Worm (Caenorhabditis elegans) whole organism, L4 larva: ENCODE measurements around the gene gcy-5.

ENCODE experiments used
- F10B5.3 ChIP-seq: sonication (generic microtip); optimal IDR thresholded peaks from 2 replicates; lab custom pipeline; 2016; ENCODE audit warnings: mild to moderate bottlenecking, missing genetic modification characterization, missing compliant biosample characterization
- F26F4.8 ChIP-seq: fragments of 200-800 bp; sonication (Bioruptor generic); conservative IDR thresholded peaks from 2 replicates; pipeline ENCODE4 v1.3.6; 2022; ENCODE audit warnings: missing genetic modification characterization, missing compliant biosample characterization
- F37D6.2 ChIP-seq: sonication (generic microtip); optimal IDR thresholded peaks from 2 replicates; lab custom pipeline; 2016; ENCODE audit warnings: mild to moderate bottlenecking, missing genetic modification characterization, missing compliant biosample characterization
- F49E8.2 ChIP-seq: sonication (generic microtip); optimal IDR thresholded peaks from 2 replicates; lab custom pipeline; 2016; ENCODE audit warnings: missing compliant biosample characterization, mild to moderate bottlenecking, missing genetic modification characterization, borderline replicate concordance
- R02D3.7 ChIP-seq: fragments of 150-350 bp; sonication (generic microtip); optimal IDR thresholded peaks from 3 replicates; lab custom pipeline; 2014; ENCODE audit warnings: missing biosample characterization, missing genetic modification characterization
- T20F7.1 ChIP-seq: fragments of 200-800 bp; sonication (Bioruptor generic); optimal IDR thresholded peaks from 2 replicates; lab custom pipeline; 2018; ENCODE audit warnings: mild to moderate bottlenecking, missing genetic modification characterization, missing compliant biosample characterization
- T26A8.4 ChIP-seq: fragments of 200-800 bp; sonication (Bioruptor generic); IDR thresholded peaks from 2 replicates; pipeline ENCODE4 v1.3.6; 2022; ENCODE audit warnings: missing genetic modification characterization, missing compliant biosample characterization
- Y75B8A.6 ChIP-seq: fragments of 200-800 bp; sonication (Bioruptor generic); IDR thresholded peaks from 2 replicates; pipeline ENCODE4 v1.3.6; 2022; ENCODE audit warnings: missing genetic modification reagents, missing genetic modification characterization, missing compliant biosample characterization
- ZK337.2 ChIP-seq: fragments of 200-800 bp; sonication (Bioruptor generic); IDR thresholded peaks from 2 replicates; pipeline ENCODE4 v1.3.6; 2022; ENCODE audit warnings: missing genetic modification reagents, missing genetic modification characterization, missing compliant biosample characterization
- ZK546.5 ChIP-seq, 2 experiments: sonication (generic microtip); optimal IDR thresholded peaks; 2 replicates each; lab custom pipeline; 2017; ENCODE audit warnings: missing biosample characterization in 2 of 2, missing genetic modification characterization in 2 of 2
- aly-2 ChIP-seq: sonication (generic microtip); optimal IDR thresholded peaks from 2 replicates; lab custom pipeline; 2018; ENCODE audit warnings: missing biosample characterization, missing genetic modification characterization
- ama-1 ChIP-seq: fragments of 150-350 bp; optimal IDR thresholded peaks from 2 replicates; lab custom pipeline; 2014; ENCODE audit warnings: inconsistent platforms, mixed read lengths
- ceh-20 ChIP-seq: fragments of 200-800 bp; sonication (Bioruptor generic); IDR thresholded peaks from 2 replicates; pipeline ENCODE4 v1.3.6; 2022; ENCODE audit warnings: missing genetic modification reagents, missing genetic modification characterization, missing compliant biosample characterization
- ceh-32 ChIP-seq: sonication (generic microtip); optimal IDR thresholded peaks from 2 replicates; lab custom pipeline; 2016; ENCODE audit warnings: mild to moderate bottlenecking, missing genetic modification characterization, missing compliant biosample characterization; ENCODE audit not compliant: poor library complexity
- daf-16 ChIP-seq, 3 experiments: sonication (generic microtip); optimal IDR thresholded peaks; 2 replicates each; lab custom pipeline; 2016 to 2017; ENCODE audit warnings: missing genetic modification characterization in 3 of 3, missing genetic modification reagents in 3 of 3, mild to moderate bottlenecking in 2 of 3, missing compliant biosample characterization in 2 of 3, missing biosample characterization in 1 of 3, moderate library complexity in 1 of 3
- daf-19 ChIP-seq: fragments of 200-800 bp; sonication (Bioruptor generic); conservative IDR thresholded peaks from 2 replicates; pipeline ENCODE4 v1.3.6; 2022; ENCODE audit warnings: missing genetic modification characterization, missing compliant biosample characterization
- daf-8 ChIP-seq: fragments of 200-800 bp; sonication (Bioruptor generic); IDR thresholded peaks from 2 replicates; pipeline ENCODE4 v1.3.6; 2022; ENCODE audit warnings: missing genetic modification characterization, missing compliant biosample characterization
- dmd-6 ChIP-seq: fragments of 200-800 bp; sonication (Bioruptor generic); IDR thresholded peaks from 2 replicates; pipeline ENCODE4 v1.3.6; 2022; ENCODE audit warnings: missing genetic modification reagents, missing genetic modification characterization, missing compliant biosample characterization
- dpl-1 ChIP-seq: fragments of 150-350 bp; optimal IDR thresholded peaks from 2 replicates; lab custom pipeline; 2014; ENCODE audit warnings: missing biosample characterization, missing genetic modification reagents, missing genetic modification characterization
- dve-1 ChIP-seq: sonication (generic microtip); optimal IDR thresholded peaks from 2 replicates; lab custom pipeline; 2017; ENCODE audit warnings: antibody characterized with exemption, mild to moderate bottlenecking, missing genetic modification characterization, missing compliant biosample characterization; ENCODE audit not compliant: insufficient read depth
- fkh-10 ChIP-seq: fragments of 150-350 bp; optimal IDR thresholded peaks from 2 replicates; lab custom pipeline; 2014; ENCODE audit warnings: missing biosample characterization, missing genetic modification reagents, missing genetic modification characterization
- fos-1 ChIP-seq: fragments of 150-350 bp; optimal IDR thresholded peaks from 2 replicates; lab custom pipeline; 2014; ENCODE audit warnings: missing biosample characterization, missing genetic modification characterization
- gei-8 ChIP-seq: fragments of 200-800 bp; sonication (Bioruptor generic); optimal IDR thresholded peaks from 2 replicates; lab custom pipeline; 2018; ENCODE audit warnings: mild to moderate bottlenecking, missing genetic modification characterization, missing compliant biosample characterization
- hlh-11 ChIP-seq: fragments of 200-800 bp; sonication (Bioruptor generic); optimal IDR thresholded peaks from 2 replicates; lab custom pipeline; 2018; ENCODE audit warnings: mild to moderate bottlenecking, missing genetic modification characterization, missing compliant biosample characterization
- hlh-30 ChIP-seq: sonication (generic microtip); optimal IDR thresholded peaks from 2 replicates; lab custom pipeline; 2017; ENCODE audit warnings: antibody characterized with exemption, mild to moderate bottlenecking, missing genetic modification characterization, missing compliant biosample characterization; ENCODE audit not compliant: insufficient read depth
- lim-7 ChIP-seq: fragments of 200-800 bp; sonication (Bioruptor generic); IDR thresholded peaks from 2 replicates; pipeline ENCODE4 v1.3.6; 2022; ENCODE audit warnings: missing genetic modification characterization, missing compliant biosample characterization
- lin-13 ChIP-seq: fragments of 150-350 bp; optimal IDR thresholded peaks from 2 replicates; lab custom pipeline; 2014; ENCODE audit warnings: missing biosample characterization, missing genetic modification reagents, missing genetic modification characterization
- lsy-2 ChIP-seq, 2 experiments: fragments of 150-350 bp in 1 of 2; sonication (generic microtip) in 1 of 2; optimal IDR thresholded peaks; 2 replicates each; lab custom pipeline; 2014 to 2017; ENCODE audit warnings: missing biosample characterization in 2 of 2, missing genetic modification characterization in 2 of 2
- mdt-29 ChIP-seq: fragments of 200-800 bp; sonication (Bioruptor generic); IDR thresholded peaks from 2 replicates; pipeline ENCODE4 v1.3.6; 2022; ENCODE audit warnings: missing genetic modification reagents, missing genetic modification characterization, missing compliant biosample characterization
- mep-1 ChIP-seq: fragments of 150-350 bp; sonication (generic microtip); optimal IDR thresholded peaks from 3 replicates; lab custom pipeline; 2014; ENCODE audit warnings: missing biosample characterization, missing genetic modification characterization
- mxl-3 ChIP-seq: fragments of 200-800 bp; sonication (Bioruptor generic); optimal IDR thresholded peaks from 2 replicates; lab custom pipeline; 2018; ENCODE audit warnings: mild to moderate bottlenecking, missing genetic modification characterization, missing compliant biosample characterization
- nhr-11 ChIP-seq: fragments of 150-350 bp; optimal IDR thresholded peaks from 2 replicates; lab custom pipeline; 2014; ENCODE audit warnings: missing biosample characterization, missing genetic modification characterization
- nhr-41 ChIP-seq: fragments of 200-800 bp; sonication (Bioruptor generic); IDR thresholded peaks from 2 replicates; pipeline ENCODE4 v1.3.6; 2022; ENCODE audit warnings: missing genetic modification reagents, missing genetic modification characterization, missing compliant biosample characterization
- nhr-42 ChIP-seq: fragments of 200-800 bp; sonication (Bioruptor generic); IDR thresholded peaks from 2 replicates; pipeline ENCODE4 v1.3.6; 2022; ENCODE audit warnings: missing genetic modification characterization, missing compliant biosample characterization
- nhr-48 ChIP-seq: sonication (generic microtip); optimal IDR thresholded peaks from 2 replicates; lab custom pipeline; 2016; ENCODE audit warnings: mild to moderate bottlenecking, missing genetic modification characterization, missing compliant biosample characterization
- php-3 ChIP-seq: fragments of 200-800 bp; sonication (Bioruptor generic); IDR thresholded peaks from 2 replicates; pipeline ENCODE4 v1.3.6; 2022; ENCODE audit warnings: missing genetic modification reagents, missing genetic modification characterization, missing compliant biosample characterization
- pqm-1 ChIP-seq: sonication (generic microtip); optimal IDR thresholded peaks from 2 replicates; lab custom pipeline; 2017; ENCODE audit warnings: missing biosample characterization, missing genetic modification characterization
- rbr-2 ChIP-seq: sonication (generic microtip); optimal IDR thresholded peaks from 2 replicates; lab custom pipeline; 2016; ENCODE audit warnings: missing genotype, missing genetic modification characterization, missing compliant biosample characterization
- saeg-2 ChIP-seq: fragments of 200-800 bp; sonication (Bioruptor generic); IDR thresholded peaks from 2 replicates; pipeline ENCODE4 v1.3.6; 2022; ENCODE audit warnings: missing genetic modification reagents, missing genetic modification characterization, missing compliant biosample characterization
- sdz-12 ChIP-seq: fragments of 200-800 bp; sonication (Bioruptor generic); optimal IDR thresholded peaks from 2 replicates; lab custom pipeline; 2018; ENCODE audit warnings: mild to moderate bottlenecking, missing genetic modification characterization, missing compliant biosample characterization
- set-16 ChIP-seq: fragments of 200-800 bp; sonication (Bioruptor generic); IDR thresholded peaks from 2 replicates; pipeline ENCODE4 v1.3.6; 2022; ENCODE audit warnings: missing genetic modification reagents, missing genetic modification characterization, missing compliant biosample characterization
- snpc-4 ChIP-seq: fragments of 150-350 bp; optimal IDR thresholded peaks from 2 replicates; lab custom pipeline; 2014; ENCODE audit warnings: missing biosample characterization, missing genetic modification characterization
- tag-97 ChIP-seq: fragments of 200-800 bp; sonication (Bioruptor generic); IDR thresholded peaks from 2 replicates; pipeline ENCODE4 v1.3.6; 2022; ENCODE audit warnings: missing genetic modification characterization, missing compliant biosample characterization
- unc-130 ChIP-seq: sonication (generic microtip); optimal IDR thresholded peaks from 2 replicates; lab custom pipeline; 2016; ENCODE audit warnings: missing genetic modification reagents, missing genetic modification characterization, missing compliant biosample characterization
- unc-39 ChIP-seq: sonication (generic microtip); optimal IDR thresholded peaks from 2 replicates; lab custom pipeline; 2017; ENCODE audit warnings: missing biosample characterization, missing genetic modification characterization
- unc-62 ChIP-seq, 3 experiments: fragments of 150-350 bp in 1 of 3; sonication (generic microtip); optimal IDR thresholded peaks in 2 of 3; peaks in 1 of 3; 1 replicate in 1 of 3; 2 replicates in 2 of 3; lab custom pipeline; 2014 to 2017; ENCODE audit warnings: missing biosample characterization in 3 of 3, missing genetic modification characterization in 3 of 3, missing genetic modification reagents in 3 of 3, missing genotype in 1 of 3
- zfp-2 ChIP-seq: sonication (generic microtip); optimal IDR thresholded peaks from 2 replicates; lab custom pipeline; 2016; ENCODE audit warnings: mild to moderate bottlenecking, missing genetic modification characterization, missing compliant biosample characterization
- zip-11 ChIP-seq: fragments of 200-800 bp; sonication (Bioruptor generic); IDR thresholded peaks from 2 replicates; pipeline ENCODE4 v1.3.6; 2022; ENCODE audit warnings: missing genetic modification characterization, missing compliant biosample characterization
- zip-2 ChIP-seq: fragments of 150-350 bp; optimal IDR thresholded peaks from 2 replicates; lab custom pipeline; 2014; ENCODE audit warnings: missing biosample characterization, missing genetic modification characterization
- ztf-7 ChIP-seq: fragments of 150-350 bp; optimal IDR thresholded peaks from 2 replicates; lab custom pipeline; 2014; ENCODE audit warnings: missing biosample characterization, missing genetic modification characterization

The gcy-5 gene

DNA sequence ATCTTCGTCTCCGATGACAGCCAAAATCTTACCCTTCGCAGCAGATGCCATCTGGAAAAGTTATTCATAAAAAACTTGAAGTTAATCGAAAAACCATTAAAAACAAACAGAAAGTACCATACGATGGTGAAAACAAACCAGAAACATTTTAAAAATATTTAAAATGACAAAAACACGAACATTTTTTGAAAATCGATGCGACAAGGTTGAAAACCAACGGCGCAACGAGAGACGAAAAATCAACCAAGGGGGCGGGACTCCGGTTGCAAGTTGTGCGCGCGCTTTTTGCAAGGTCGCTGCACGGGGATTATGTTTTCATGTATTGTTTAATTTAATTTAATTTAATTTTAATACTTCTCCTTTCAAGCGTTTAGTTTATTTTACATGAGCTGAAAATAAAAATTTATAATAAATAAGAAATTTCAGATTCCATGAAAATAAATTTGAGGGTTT is 12.3 kb downstream of the gcy-5 start, which contains the start of gene vha-9 (continued):
- TF ChIP-seq fos-1 (tag; lab: Kevin White, UChicago) (no peak), ZK337.2 (GFP tag; lab: Robert Waterston, UW) (no peak), F26F4.8 (no peak), tag-97 (GFP tag; lab: Robert Waterston, UW) (no peak), nhr-42 (GFP tag; lab: Robert Waterston, UW) (peak; percentile 56; the same call in 1 of the 2 replicates), sdz-12 (GFP tag; lab: Kevin White, UChicago) (no peak), unc-62 (GFP tag; optimal IDR thresholded peaks at IDR 0.05 in 1 of 2; lab: Kevin White, UChicago) (peak in 1 of 2 experiments; percentile 15), unc-62 (tag; optimal IDR thresholded peaks at IDR 0.05; lab: Kevin White, UChicago) (no peak), T26A8.4 (GFP tag; lab: Robert Waterston, UW) (0 out of 2 replicates have a peak, but pooled peaks have one; percentile 26), set-16 (GFP tag; lab: Robert Waterston, UW) (no peak), zip-2 (tag; lab: Kevin White, UChicago) (no peak), ZK546.5 (tag; optimal IDR thresholded peaks at IDR 0.05; lab: Kevin White, UChicago) (no peak), daf-16 (GFP tag; optimal IDR thresholded peaks at IDR 0.05; lab: Kevin White, UChicago) (no peak), daf-16 (tag; optimal IDR thresholded peaks at IDR 0.05; lab: Kevin White, UChicago) (peak; percentile 56), F49E8.2 (tag; lab: Kevin White, UChicago) (no peak), rbr-2 (tag; lab: Kevin White, UChicago) (peak; percentile 51), F37D6.2 (no peak), T20F7.1 (GFP tag; lab: Kevin White, UChicago) (peak; percentile 38), ceh-32 (tag; lab: Kevin White, UChicago) (no peak), lin-13 (GFP tag; lab: Kevin White, UChicago) (peak; percentile 59), php-3 (GFP tag; lab: Robert Waterston, UW) (no peak), zip-11 (GFP tag; lab: Robert Waterston, UW) (no peak), ceh-20 (no peak), fkh-10 (peak; percentile 33), nhr-48 (tag; lab: Kevin White, UChicago) (no peak), mdt-29 (GFP tag; lab: Robert Waterston, UW) (no peak), saeg-2 (GFP tag; lab: Robert Waterston, UW) (no peak), daf-19 (peak; percentile 70; the same call in 1 of the 2 replicates), lsy-2 (tag; optimal IDR thresholded peaks at IDR 0.05; lab: Kevin White, UChicago) (peak in 1 of 2 experiments; percentile 37), hlh-11 (tag; lab: Kevin White, UChicago) (peak; percentile 62), ztf-7 (tag; lab: Kevin White, UChicago) (no peak), unc-130 (GFP tag; lab: Kevin White, UChicago) (no peak), unc-39 (tag; lab: Kevin White, UChicago) (no peak), ama-1 (lab: Kevin White, UChicago) (peak; percentile 63), R02D3.7 (tag; lab: Kevin White, UChicago) (no peak), nhr-11 (tag; lab: Kevin White, UChicago) (no peak)

DNA sequence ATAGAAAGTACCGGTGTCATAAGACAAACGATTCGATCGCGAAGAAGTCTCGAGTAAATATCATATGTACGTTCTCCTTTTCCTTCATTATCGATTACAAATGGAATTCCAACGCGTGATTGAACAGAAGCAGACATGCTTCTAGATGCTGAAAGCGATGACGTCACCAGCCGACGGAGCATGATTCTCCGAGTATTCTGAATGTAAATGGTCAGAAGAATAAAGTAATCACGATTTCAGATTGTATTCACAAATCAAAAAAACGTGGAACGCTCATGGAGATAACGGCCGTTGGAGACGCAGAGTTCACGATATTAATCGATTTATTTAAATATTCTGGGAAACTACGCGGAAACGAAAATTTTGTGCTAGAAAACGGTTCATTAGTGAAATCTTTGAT is 13.4 kb downstream of the gcy-5 start, which contains the start of gene clpp-1:
clpp-1 (minus strand) TSS at position 197 of the 400 bp plus-strand sequence.
- TF ChIP-seq ama-1 (lab: Kevin White, UChicago) (peak; percentile 82), mep-1 (tag; lab: Kevin White, UChicago) (peak; percentile 32), daf-8 (GFP tag; lab: Robert Waterston, UW) (no peak), dpl-1 (peak; percentile 17), aly-2 (tag; lab: Kevin White, UChicago) (no peak), Y75B8A.6 (0 out of 2 replicates have a peak, but pooled peaks have one; percentile 52), lim-7 (GFP tag; lab: Robert Waterston, UW) (no peak), php-3 (GFP tag; lab: Robert Waterston, UW) (no peak), nhr-42 (GFP tag; lab: Robert Waterston, UW) (no peak), zfp-2 (tag; lab: Kevin White, UChicago) (no peak), F10B5.3 (no peak), mxl-3 (GFP tag; lab: Kevin White, UChicago) (no peak), hlh-30 (tag; lab: Kevin White, UChicago) (peak; percentile 29), dve-1 (tag; lab: Kevin White, UChicago) (peak; percentile 16), gei-8 (no peak), rbr-2 (tag; lab: Kevin White, UChicago) (no peak), snpc-4 (tag; lab: Kevin White, UChicago) (no peak), dmd-6 (GFP tag; lab: Robert Waterston, UW) (no peak), ZK546.5 (tag; optimal IDR thresholded peaks at IDR 0.05; lab: Kevin White, UChicago) (no peak), nhr-41 (GFP tag; lab: Robert Waterston, UW) (no peak), pqm-1 (tag; lab: Kevin White, UChicago) (no peak)
